Fruit fly (Drosophila melanogaster) whole organism, embryonic: ENCODE results near the gene CG10725.
A peak's percentile ranks its signal among the peaks of the same experiment; 100 is the strongest.

ENCODE experiments used
- Asciz ChIP-seq: fragments of 200-800 bp; sonication (Bioruptor generic); optimal IDR thresholded peaks from 2 replicates; lab custom pipeline; 2017; ENCODE audit warnings: missing biosample characterization, mild to moderate bottlenecking, missing genetic modification characterization, missing genetic modification reagents
- CG1024 ChIP-seq: fragments of 200-800 bp; sonication (Bioruptor generic); IDR thresholded peaks from 2 replicates; pipeline ENCODE4 v1.3.6; 2022; ENCODE audit warnings: missing biosample characterization, missing genetic modification characterization
- CG13296 ChIP-seq: fragments of 200-800 bp; sonication (Bioruptor generic); optimal IDR thresholded peaks from 3 replicates; lab custom pipeline; 2018; ENCODE audit warnings: missing biosample characterization, mild to moderate bottlenecking, missing genetic modification characterization
- CG15073 ChIP-seq: fragments of 200-800 bp; sonication (Bioruptor generic); optimal IDR thresholded peaks from 2 replicates; lab custom pipeline; 2016; ENCODE audit warnings: missing biosample characterization, missing genetic modification characterization
- CG15479 ChIP-seq: fragments of 200-800 bp; sonication (Bioruptor generic); optimal IDR thresholded peaks from 3 replicates; lab custom pipeline; 2019; ENCODE audit warnings: missing biosample characterization, mild to moderate bottlenecking, missing genetic modification characterization, moderate library complexity
- CG15696 ChIP-seq: fragments of 200-800 bp; sonication (Bioruptor generic); optimal IDR thresholded peaks from 2 replicates; lab custom pipeline; 2019; ENCODE audit warnings: missing biosample characterization, mild to moderate bottlenecking, missing genetic modification characterization, moderate library complexity
- CG17328 ChIP-seq: fragments of 200-800 bp; sonication (Bioruptor generic); IDR thresholded peaks from 2 replicates; pipeline ENCODE4 v1.3.6; 2022; ENCODE audit warnings: missing biosample characterization, missing genetic modification characterization
- CG2116 ChIP-seq: fragments of 200-800 bp; sonication (Bioruptor generic); optimal IDR thresholded peaks from 3 replicates; lab custom pipeline; 2018; ENCODE audit warnings: missing biosample characterization, mild to moderate bottlenecking, missing genetic modification characterization
- CG2889 ChIP-seq: fragments of 200-800 bp; sonication (Bioruptor generic); IDR thresholded peaks from 3 replicates; pipeline ENCODE4 v1.3.6; 2022; ENCODE audit warnings: missing biosample characterization, missing genetic modification characterization
- CG30403 ChIP-seq: fragments of 200-800 bp; sonication (Bioruptor generic); optimal IDR thresholded peaks from 3 replicates; lab custom pipeline; 2016; ENCODE audit warnings: missing biosample characterization, missing genetic modification characterization
- CG31388 ChIP-seq: fragments of 200-800 bp; sonication (Bioruptor generic); optimal IDR thresholded peaks from 2 replicates; lab custom pipeline; 2016; ENCODE audit warnings: missing biosample characterization, missing genetic modification characterization
- CG3163 ChIP-seq: fragments of 200-800 bp; sonication (Bioruptor generic); optimal IDR thresholded peaks from 3 replicates; lab custom pipeline; 2016; ENCODE audit warnings: missing biosample characterization, missing genetic modification characterization
- CG34224 ChIP-seq: fragments of 200-800 bp; sonication (Bioruptor generic); IDR thresholded peaks from 3 replicates; pipeline ENCODE4 v1.3.6; 2022; ENCODE audit warnings: missing biosample characterization, missing genetic modification characterization; ENCODE audit not compliant: partially characterized antibody
- CG4328 ChIP-seq: fragments of 200-800 bp; sonication (Bioruptor generic); optimal IDR thresholded peaks from 3 replicates; lab custom pipeline; 2017; ENCODE audit warnings: missing biosample characterization, missing genetic modification reagents, missing genetic modification characterization
- CG4360 ChIP-seq: fragments of 200-800 bp; sonication (Bioruptor generic); IDR thresholded peaks from 2 replicates; pipeline ENCODE4 v1.3.6; 2022; ENCODE audit warnings: missing biosample characterization, missing genetic modification characterization
- CG8765 ChIP-seq: fragments of 200-800 bp; sonication (Bioruptor generic); IDR thresholded peaks from 2 replicates; pipeline ENCODE4 v1.3.6; 2022; ENCODE audit warnings: missing biosample characterization, missing genetic modification characterization
- Elba2 ChIP-seq: fragments of 200-800 bp; sonication (Bioruptor generic); optimal IDR thresholded peaks from 3 replicates; lab custom pipeline; 2016; ENCODE audit warnings: missing biosample characterization, missing genetic modification characterization
- Hey ChIP-seq: fragments of 200-800 bp; sonication (Bioruptor generic); optimal IDR thresholded peaks from 3 replicates; lab custom pipeline; 2018; ENCODE audit warnings: missing biosample characterization, mild to moderate bottlenecking, missing genetic modification characterization
- HmgZ ChIP-seq: fragments of 200-800 bp; sonication (Bioruptor generic); optimal IDR thresholded peaks from 2 replicates; lab custom pipeline; 2018; ENCODE audit warnings: missing biosample characterization, mild to moderate bottlenecking, missing genetic modification characterization
- Hmr ChIP-seq: fragments of 200-800 bp; sonication (Bioruptor generic); optimal IDR thresholded peaks from 3 replicates; lab custom pipeline; 2017; ENCODE audit warnings: mild to moderate bottlenecking, missing biosample characterization, missing genetic modification reagents, missing genetic modification characterization
- Hr3 ChIP-seq: fragments of 200-800 bp; sonication (Bioruptor generic); optimal IDR thresholded peaks from 3 replicates; lab custom pipeline; 2016; ENCODE audit warnings: missing biosample characterization, missing genetic modification characterization
- Jarid2 ChIP-seq: fragments of 200-800 bp; sonication (Bioruptor generic); optimal IDR thresholded peaks from 3 replicates; lab custom pipeline; 2017; ENCODE audit warnings: mild to moderate bottlenecking, missing biosample characterization, missing genetic modification reagents, missing genetic modification characterization
- Mad ChIP-seq: fragments of 200-800 bp; sonication (Bioruptor generic); optimal IDR thresholded peaks from 2 replicates; lab custom pipeline; 2016; ENCODE audit warnings: missing biosample characterization, missing genetic modification characterization
- Neu2 ChIP-seq: fragments of 200-800 bp; sonication (Bioruptor generic); optimal IDR thresholded peaks from 3 replicates; lab custom pipeline; 2016; ENCODE audit warnings: missing biosample characterization, missing genetic modification characterization, borderline replicate concordance
- Oaz ChIP-seq: fragments of 200-800 bp; sonication (Bioruptor generic); IDR thresholded peaks from 2 replicates; pipeline ENCODE4 v1.3.6; 2022; ENCODE audit warnings: missing biosample characterization, missing genetic modification characterization
- Opbp ChIP-seq: fragments of 200-800 bp; sonication (Bioruptor generic); IDR thresholded peaks from 3 replicates; pipeline ENCODE4 v1.3.6; 2022; ENCODE audit warnings: missing biosample characterization, missing genetic modification characterization; ENCODE audit not compliant: partially characterized antibody
- Rfx ChIP-seq: fragments of 200-800 bp; sonication (Bioruptor generic); IDR thresholded peaks from 2 replicates; pipeline ENCODE4 v1.3.6; 2022; ENCODE audit warnings: missing biosample characterization, missing genetic modification characterization
- Sin3A ChIP-seq: fragments of >200 bp; optimal IDR thresholded peaks from 2 replicates; lab custom pipeline; 2018
- Sry-δ ChIP-seq: fragments of 200-800 bp; sonication (Bioruptor generic); optimal IDR thresholded peaks from 2 replicates; lab custom pipeline; 2016; ENCODE audit warnings: missing biosample characterization, missing genetic modification characterization
- Xbp1 ChIP-seq: fragments of 200-800 bp; sonication (Bioruptor generic); optimal IDR thresholded peaks from 3 replicates; lab custom pipeline; 2016; ENCODE audit warnings: missing biosample characterization, mild to moderate bottlenecking, missing genetic modification characterization
- aop ChIP-seq: fragments of 200-800 bp; sonication (Bioruptor generic); IDR thresholded peaks from 2 replicates; pipeline ENCODE4 v1.3.6; 2022; ENCODE audit warnings: missing biosample characterization, missing genetic modification characterization
- cas ChIP-seq: fragments of 200-800 bp; sonication (Bioruptor generic); IDR thresholded peaks from 2 replicates; pipeline ENCODE4 v1.3.6; 2022; ENCODE audit warnings: missing biosample characterization, missing genetic modification characterization
- chif ChIP-seq, 2 experiments: fragments of 200-800 bp; sonication (Bioruptor generic); optimal IDR thresholded peaks; 3 replicates each; lab custom pipeline; 2016; ENCODE audit warnings: missing biosample characterization in 2 of 2, missing genetic modification characterization in 2 of 2
- crc ChIP-seq: fragments of 200-800 bp; sonication (Bioruptor generic); optimal IDR thresholded peaks from 2 replicates; lab custom pipeline; 2016; ENCODE audit warnings: missing biosample characterization, missing genetic modification characterization
- esg ChIP-seq: fragments of 200-800 bp; sonication (Bioruptor generic); conservative IDR thresholded peaks from 2 replicates; pipeline ENCODE4 v1.3.6; 2022; ENCODE audit warnings: missing biosample characterization, missing genetic modification characterization
- ewg ChIP-seq: fragments of 200-800 bp; sonication (Bioruptor generic); optimal IDR thresholded peaks from 3 replicates; lab custom pipeline; 2017; ENCODE audit warnings: mild to moderate bottlenecking, missing biosample characterization, missing genetic modification reagents, missing genetic modification characterization
- exex ChIP-seq: fragments of 200-800 bp; sonication (Bioruptor generic); optimal IDR thresholded peaks from 4 replicates; lab custom pipeline; 2018; ENCODE audit warnings: missing biosample characterization, mild to moderate bottlenecking, missing genetic modification characterization, moderate library complexity
- gcm2 ChIP-seq: fragments of 200-800 bp; sonication (Bioruptor generic); optimal IDR thresholded peaks from 2 replicates; lab custom pipeline; 2016; ENCODE audit warnings: missing biosample characterization, missing genetic modification characterization
- gfzf ChIP-seq: fragments of 200-800 bp; sonication (Bioruptor generic); optimal IDR thresholded peaks from 2 replicates; lab custom pipeline; 2016; ENCODE audit warnings: missing biosample characterization, mild to moderate bottlenecking, missing genetic modification characterization, moderate library complexity
- inv ChIP-seq: fragments of 200-800 bp; sonication (Bioruptor generic); IDR thresholded peaks from 2 replicates; pipeline ENCODE4 v1.3.6; 2022; ENCODE audit warnings: missing biosample characterization, missing genetic modification characterization; ENCODE audit not compliant: partially characterized antibody
- jigr1 ChIP-seq: fragments of 200-800 bp; sonication (Bioruptor generic); IDR thresholded peaks from 3 replicates; pipeline ENCODE4 v1.3.6; 2022; ENCODE audit warnings: missing biosample characterization, missing genetic modification characterization
- jumu ChIP-seq: fragments of 200-800 bp; sonication (Bioruptor generic); optimal IDR thresholded peaks from 3 replicates; lab custom pipeline; 2016; ENCODE audit warnings: missing biosample characterization, missing genetic modification characterization
- mam ChIP-seq: fragments of 200-800 bp; sonication (Bioruptor generic); optimal IDR thresholded peaks from 3 replicates; lab custom pipeline; 2016; ENCODE audit warnings: missing biosample characterization, missing genetic modification characterization
- mirr ChIP-seq: fragments of 200-800 bp; sonication (Bioruptor generic); optimal IDR thresholded peaks from 3 replicates; lab custom pipeline; 2018; ENCODE audit warnings: missing biosample characterization, mild to moderate bottlenecking, missing genetic modification characterization
- pb ChIP-seq: fragments of 200-800 bp; sonication (Bioruptor generic); optimal IDR thresholded peaks from 3 replicates; lab custom pipeline; 2016; ENCODE audit warnings: missing biosample characterization, missing genetic modification characterization
- pros ChIP-seq: fragments of 200-800 bp; sonication (Bioruptor generic); optimal IDR thresholded peaks from 3 replicates; lab custom pipeline; 2019; ENCODE audit warnings: missing biosample characterization, mild to moderate bottlenecking, missing genetic modification characterization, moderate library complexity
- sug ChIP-seq: fragments of 200-800 bp; optimal IDR thresholded peaks from 2 replicates; lab custom pipeline; 2019; ENCODE audit warnings: missing biosample characterization, mild to moderate bottlenecking, missing genetic modification characterization, moderate library complexity
- toy ChIP-seq: fragments of 200-800 bp; sonication (Bioruptor generic); IDR thresholded peaks from 2 replicates; pipeline ENCODE4 v1.3.6; 2022; ENCODE audit warnings: missing biosample characterization, missing genetic modification characterization
- wdn ChIP-seq: fragments of 200-800 bp; sonication (Bioruptor generic); IDR thresholded peaks from 2 replicates; pipeline ENCODE4 v1.3.6; 2022; ENCODE audit warnings: missing biosample characterization, missing genetic modification characterization
- zen ChIP-seq: fragments of 200-800 bp; sonication (Bioruptor generic); optimal IDR thresholded peaks from 3 replicates; lab custom pipeline; 2018; ENCODE audit warnings: missing biosample characterization, mild to moderate bottlenecking, missing genetic modification characterization, moderate library complexity

CG10725 gene

DNA sequence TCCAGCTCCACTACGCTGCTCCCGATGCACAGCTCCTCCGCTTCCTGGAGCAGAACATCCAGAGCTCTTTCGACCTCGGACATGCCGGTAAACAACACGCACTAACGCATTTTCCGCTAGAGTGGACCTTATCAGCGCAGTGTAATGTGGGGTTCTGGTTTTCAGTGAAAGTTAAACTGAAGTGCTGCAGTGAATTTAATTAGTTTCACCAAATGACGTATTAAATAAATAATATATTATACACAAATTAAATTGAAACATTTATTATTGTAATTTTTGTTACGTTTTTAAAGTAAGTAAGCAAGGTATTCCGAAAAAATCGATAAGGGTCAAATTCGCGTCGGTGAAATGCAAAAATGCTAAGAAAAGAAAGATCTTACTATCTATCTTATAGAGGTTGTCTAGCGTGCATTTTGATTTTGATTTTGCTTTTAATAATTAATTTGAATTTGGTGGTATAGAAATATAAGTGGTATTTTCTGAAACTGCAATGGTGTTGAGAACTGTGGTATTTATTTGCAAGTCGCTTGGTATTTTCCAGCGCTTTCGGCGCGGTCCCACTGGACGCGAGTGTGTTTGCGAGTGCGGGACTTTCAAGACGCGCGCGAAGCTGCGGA, 12.5 kb downstream of the CG10725 start, which contains the start of the genes JMJD7 and CG10738 (continued):
- no peak for TF ChIP-seq inv (GFP tag; lab: Robert Waterston, UW)
- TF ChIP-seq gfzf (GFP tag; lab: Kevin White, UChicago) = peak; percentile 87
- peak; percentile 23 for TF ChIP-seq CG2116 (GFP tag; lab: Kevin White, UChicago)
- TF ChIP-seq zen = peak; percentile 10
- peak; percentile 39 for TF ChIP-seq CG15073 (GFP tag; lab: Kevin White, UChicago)
- peak; percentile 2 for TF ChIP-seq Sry-δ (GFP tag; lab: Kevin White, UChicago)
- no peak for TF ChIP-seq pros (GFP tag; lab: Kevin White, UChicago)
- peak; percentile 22 for TF ChIP-seq CG15696 (tag; lab: Kevin White, UChicago)
- peak; percentile 55 for TF ChIP-seq CG30403 (GFP tag; lab: Kevin White, UChicago)
- peak; percentile 62 for TF ChIP-seq CG17328 (GFP tag; lab: Robert Waterston, UW)
- no peak for TF ChIP-seq exex
- TF ChIP-seq gcm2 (GFP tag; lab: Kevin White, UChicago) = no peak
- TF ChIP-seq CG13296 (GFP tag; lab: Kevin White, UChicago) = peak; percentile 53
- peak; percentile 59; the same call in 1 of the 2 replicates for TF ChIP-seq aop (GFP tag; lab: Robert Waterston, UW)
- no peak for TF ChIP-seq Neu2 (GFP tag; lab: Kevin White, UChicago)
- TF ChIP-seq sug (tag; lab: Kevin White, UChicago) = peak; percentile 80
- TF ChIP-seq Xbp1 = peak; percentile 57
- no peak for TF ChIP-seq crc (GFP tag; lab: Kevin White, UChicago)
- no peak for TF ChIP-seq ewg (GFP tag; lab: Kevin White, UChicago)
- no peak for TF ChIP-seq Mad (GFP tag; lab: Kevin White, UChicago)
- no peak for TF ChIP-seq CG3163 (GFP tag; lab: Kevin White, UChicago)
- TF ChIP-seq Jarid2 (GFP tag; lab: Kevin White, UChicago) = no peak
- no peak for TF ChIP-seq Hey (tag; lab: Kevin White, UChicago)
- TF ChIP-seq chif (GFP tag; optimal IDR thresholded peaks at IDR 0.05; lab: Kevin White, UChicago) = no peak
- TF ChIP-seq pb (GFP tag; lab: Kevin White, UChicago) = peak; percentile 39
- TF ChIP-seq Sin3A (lab: Kevin White, UChicago) = peak; percentile 22
- TF ChIP-seq Elba2 (GFP tag; lab: Kevin White, UChicago) = no peak
- TF ChIP-seq Oaz = peak; percentile 66
- no peak for TF ChIP-seq CG15479 (GFP tag; lab: Kevin White, UChicago)
- 0 out of 3 replicates have a peak, but pooled peaks have one; percentile 35 for TF ChIP-seq Opbp (GFP tag; lab: Robert Waterston, UW)
- peak; percentile 19 for TF ChIP-seq mam
- TF ChIP-seq Hmr (GFP tag; lab: Kevin White, UChicago) = peak; percentile 6
- peak; percentile 53; the same call in 1 of the 2 replicates for TF ChIP-seq cas (GFP tag; lab: Robert Waterston, UW)
- no peak for TF ChIP-seq Asciz
- TF ChIP-seq CG4328 (GFP tag; lab: Kevin White, UChicago) = peak; percentile 56
- peak; percentile 25; the same call in 1 of the 2 replicates for TF ChIP-seq toy (GFP tag; lab: Robert Waterston, UW)
- no peak for TF ChIP-seq Hr3 (GFP tag; lab: Kevin White, UChicago)
- TF ChIP-seq CG31388 (GFP tag; lab: Kevin White, UChicago) = peak; percentile 36
- peak; percentile 12 for TF ChIP-seq jumu (GFP tag; lab: Kevin White, UChicago)
- TF ChIP-seq esg (GFP tag; lab: Robert Waterston, UW) = peak; percentile 72
- TF ChIP-seq CG1024 (GFP tag; lab: Robert Waterston, UW) = peak; percentile 77
- no peak for TF ChIP-seq wdn (GFP tag; lab: Robert Waterston, UW)
- peak; percentile 27 for TF ChIP-seq mirr (GFP tag; lab: Kevin White, UChicago)
- TF ChIP-seq Rfx = peak; percentile 88
- peak; percentile 42; the same call in 1 of the 3 replicates for TF ChIP-seq CG2889
- TF ChIP-seq jigr1 (GFP tag; lab: Robert Waterston, UW) = no peak
- no peak for TF ChIP-seq CG4360 (GFP tag; lab: Robert Waterston, UW)
- peak; percentile 8 for TF ChIP-seq HmgZ (tag; lab: Kevin White, UChicago)
- TF ChIP-seq CG8765 (GFP tag; lab: Robert Waterston, UW) = peak; percentile 33; the same call in 1 of the 2 replicates
- no peak for TF ChIP-seq CG34224 (GFP tag; lab: Robert Waterston, UW)
